Worm (Caenorhabditis elegans): ENCODE measurements around the gene hmg-12.

DNA sequence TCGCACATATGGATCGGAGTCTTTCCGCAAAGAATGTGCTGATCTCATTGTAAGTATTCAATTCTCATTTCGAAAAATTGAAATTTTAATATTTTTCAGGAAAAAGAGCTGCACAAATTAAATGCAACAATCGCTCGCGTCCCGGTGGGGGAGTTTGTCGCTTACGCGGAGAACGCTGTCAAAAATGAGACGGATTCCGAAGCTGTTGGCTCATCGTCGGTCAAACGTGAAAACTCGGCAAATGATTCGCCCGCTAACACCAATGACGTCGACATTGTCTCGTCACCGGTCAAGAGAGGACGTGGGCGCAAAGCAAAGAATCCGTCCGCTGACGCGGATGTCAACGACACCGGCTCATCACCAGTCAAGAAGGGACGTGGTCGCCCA is 235 bp downstream of the hmg-12 start:
- TF ChIP-seq chd-7 (tag; optimal IDR thresholded peaks at IDR 0.05) (no peak), snpc-4 (GFP tag; optimal IDR thresholded peaks at IDR 0.05) (no peak), snpc-4 (tag; optimal IDR thresholded peaks at IDR 0.05) (no peak), madf-8 (GFP tag; conservative IDR thresholded peaks at IDR 0.05) (no peak), F39B2.1 (GFP tag; IDR thresholded peaks at IDR 0.05) (no peak), mcd-1 (GFP tag; IDR thresholded peaks at IDR 0.05) (no peak)

Measured in whole organism, young adult.